Worm (Caenorhabditis elegans) whole organism, late embryonic: ENCODE results near the gene F54D8.6.

Experiments
- K02D7.2 ChIP-seq: sonication (generic microtip); optimal IDR thresholded peaks from 2 replicates; lab custom pipeline; 2017; ENCODE audit warnings: mild to moderate bottlenecking, missing genetic modification characterization, missing compliant biosample characterization
- T23F11.4 ChIP-seq: fragments of 200-800 bp; sonication (Bioruptor generic); optimal IDR thresholded peaks from 2 replicates; lab custom pipeline; 2018; ENCODE audit warnings: mild to moderate bottlenecking, missing genetic modification characterization, missing compliant biosample characterization
- ama-1 ChIP-seq: fragments of 150-350 bp; optimal IDR thresholded peaks from 2 replicates; lab custom pipeline; 2014
- ceh-14 ChIP-seq: sonication (generic microtip); optimal IDR thresholded peaks from 2 replicates; lab custom pipeline; 2016; ENCODE audit warnings: missing genotype, missing genetic modification characterization, missing compliant biosample characterization
- ceh-2 ChIP-seq: sonication (generic microtip); optimal IDR thresholded peaks from 2 replicates; lab custom pipeline; 2016; ENCODE audit warnings: missing genotype, missing genetic modification characterization, missing compliant biosample characterization
- ceh-22 ChIP-seq: sonication (generic microtip); optimal IDR thresholded peaks from 2 replicates; lab custom pipeline; 2017; ENCODE audit warnings: missing biosample characterization, missing genetic modification characterization
- ceh-30 ChIP-seq: fragments of 150-350 bp; optimal IDR thresholded peaks from 2 replicates; lab custom pipeline; 2014; ENCODE audit warnings: missing biosample characterization, missing genetic modification characterization
- ceh-34 ChIP-seq: sonication (generic microtip); optimal IDR thresholded peaks from 2 replicates; lab custom pipeline; 2016; ENCODE audit warnings: mild to moderate bottlenecking, missing genetic modification characterization, missing compliant biosample characterization
- ceh-45 ChIP-seq: fragments of 200-800 bp; sonication (Bioruptor generic); IDR thresholded peaks from 2 replicates; pipeline ENCODE4 v1.3.6; 2022; ENCODE audit warnings: missing genetic modification reagents, missing genetic modification characterization, missing compliant biosample characterization
- ceh-48 ChIP-seq: sonication (generic microtip); optimal IDR thresholded peaks from 2 replicates; lab custom pipeline; 2016; ENCODE audit warnings: missing genetic modification characterization, inconsistent platforms, missing compliant biosample characterization
- ceh-6 ChIP-seq: fragments of 200-800 bp; sonication (Bioruptor generic); optimal IDR thresholded peaks from 2 replicates; lab custom pipeline; 2018; ENCODE audit warnings: mild to moderate bottlenecking, missing genetic modification characterization, missing compliant biosample characterization
- ceh-9 ChIP-seq: sonication (generic microtip); optimal IDR thresholded peaks from 2 replicates; lab custom pipeline; 2016; ENCODE audit warnings: mild to moderate bottlenecking, missing genetic modification characterization, inconsistent platforms, missing compliant biosample characterization
- che-1 ChIP-seq: sonication (generic microtip); optimal IDR thresholded peaks from 2 replicates; lab custom pipeline; 2016; ENCODE audit warnings: mild to moderate bottlenecking, missing genetic modification characterization, missing compliant biosample characterization
- dve-1 ChIP-seq: sonication (generic microtip); optimal IDR thresholded peaks from 2 replicates; lab custom pipeline; 2017; ENCODE audit warnings: antibody characterized with exemption, mild to moderate bottlenecking, missing genetic modification characterization, missing compliant biosample characterization
- elt-2 ChIP-seq: sonication (generic microtip); optimal IDR thresholded peaks from 2 replicates; lab custom pipeline; 2016; ENCODE audit warnings: missing genetic modification reagents, missing genetic modification characterization, missing compliant biosample characterization
- ets-4 ChIP-seq: sonication (generic microtip); optimal IDR thresholded peaks from 2 replicates; lab custom pipeline; 2016; ENCODE audit warnings: missing genetic modification characterization, missing compliant biosample characterization
- fkh-10 ChIP-seq: fragments of 150-350 bp; optimal IDR thresholded peaks from 2 replicates; lab custom pipeline; 2014; ENCODE audit warnings: missing biosample characterization, missing genetic modification reagents, missing genetic modification characterization
- fkh-6 ChIP-seq: sonication (generic microtip); optimal IDR thresholded peaks from 2 replicates; lab custom pipeline; 2016; ENCODE audit warnings: missing genetic modification characterization, missing compliant biosample characterization
- gmeb-2 ChIP-seq: sonication (generic microtip); optimal IDR thresholded peaks from 2 replicates; lab custom pipeline; 2016; ENCODE audit warnings: missing genetic modification characterization, inconsistent platforms, missing compliant biosample characterization
- lim-6 ChIP-seq: sonication (generic microtip); optimal IDR thresholded peaks from 2 replicates; lab custom pipeline; 2016; ENCODE audit warnings: missing genetic modification characterization, missing compliant biosample characterization
- lin-11 ChIP-seq: fragments of 200-800 bp; sonication (Bioruptor generic); optimal IDR thresholded peaks from 2 replicates; lab custom pipeline; 2018; ENCODE audit warnings: mild to moderate bottlenecking, missing genetic modification characterization, missing compliant biosample characterization
- nfya-1 ChIP-seq: sonication (generic microtip); optimal IDR thresholded peaks from 2 replicates; lab custom pipeline; 2017; ENCODE audit warnings: missing genetic modification characterization, mild to moderate bottlenecking, missing compliant biosample characterization, antibody characterized with exemption, moderate library complexity
- pat-9 ChIP-seq: fragments of 200-800 bp; sonication (Bioruptor generic); optimal IDR thresholded peaks from 2 replicates; lab custom pipeline; 2018; ENCODE audit warnings: mild to moderate bottlenecking, missing genetic modification characterization, moderate library complexity, missing compliant biosample characterization
- pax-1 ChIP-seq: fragments of 150-350 bp; optimal IDR thresholded peaks from 2 replicates; lab custom pipeline; 2014; ENCODE audit warnings: missing biosample characterization, missing genetic modification characterization
- pha-2 ChIP-seq: sonication (generic microtip); optimal IDR thresholded peaks from 2 replicates; lab custom pipeline; 2017; ENCODE audit warnings: mild to moderate bottlenecking, missing genetic modification characterization, missing compliant biosample characterization
- sdc-2 ChIP-seq: sonication (generic microtip); optimal IDR thresholded peaks from 2 replicates; lab custom pipeline; 2016; ENCODE audit warnings: missing genotype, missing genetic modification characterization, missing compliant biosample characterization
- tbx-7 ChIP-seq: sonication (generic microtip); optimal IDR thresholded peaks from 2 replicates; lab custom pipeline; 2016; ENCODE audit warnings: missing genotype, missing genetic modification characterization, missing compliant biosample characterization
- ttx-3 ChIP-seq: sonication (generic microtip); optimal IDR thresholded peaks from 2 replicates; lab custom pipeline; 2016; ENCODE audit warnings: missing genetic modification reagents, missing genetic modification characterization, missing compliant biosample characterization
- unc-3 ChIP-seq, 2 experiments: fragments of 200-800 bp in 1 of 2; sonication (Bioruptor generic) in 1 of 2; sonication (generic microtip) in 1 of 2; conservative IDR thresholded peaks in 1 of 2; optimal IDR thresholded peaks in 1 of 2; 2 replicates each; pipeline versions ENCODE4 v1.3.6 to Lab custom; 2016 to 2022; ENCODE audit warnings: missing compliant biosample characterization in 2 of 2, missing genetic modification characterization in 2 of 2, missing genetic modification reagents in 1 of 2
- unc-55 ChIP-seq: sonication (generic microtip); optimal IDR thresholded peaks from 2 replicates; lab custom pipeline; 2017; ENCODE audit warnings: missing biosample characterization, missing genetic modification reagents, missing genetic modification characterization
- unc-86 ChIP-seq: sonication (generic microtip); optimal IDR thresholded peaks from 2 replicates; lab custom pipeline; 2016; ENCODE audit warnings: missing genetic modification characterization, missing compliant biosample characterization
- ztf-16 ChIP-seq: sonication (generic microtip); optimal IDR thresholded peaks from 2 replicates; lab custom pipeline; 2017; ENCODE audit warnings: missing genetic modification characterization, missing compliant biosample characterization

Gene F54D8.6

ce11 chrIII:5089489-5089888 lies 13.3 kb upstream of the F54D8.6 start:
- TF ChIP-seq T23F11.4 (no peak), ceh-30 (tag; lab: Kevin White, UChicago) (no peak), elt-2 (tag; lab: Kevin White, UChicago) (no peak), ceh-22 (tag; lab: Kevin White, UChicago) (no peak)
- TF ChIP-seq, all 69 proteins: peak for 0

- TF ChIP-seq fkh-6 (tag; lab: Kevin White, UChicago) (no peak), ttx-3 (tag; lab: Kevin White, UChicago) (no peak), ceh-34 (tag; lab: Kevin White, UChicago) (no peak), lin-11 (no peak), pat-9 (tag; lab: Kevin White, UChicago) (no peak)
- TF ChIP-seq, all 69 proteins: peak for 0
These were observed 10.4 kb upstream of the F54D8.6 start for ce11 chrIII:5092345-5092744.

ce11 chrIII:5094506-5094905 lies 8.3 kb upstream of the F54D8.6 start, which contains the start of gene F54D8.10:
Gene F54D8.10, plus strand, starts transcription at chrIII:5094806.
- TF ChIP-seq ceh-9 (tag; lab: Kevin White, UChicago) (no peak), dve-1 (tag; lab: Kevin White, UChicago) (no peak), ceh-14 (tag; lab: Kevin White, UChicago) (no peak), fkh-10 (GFP tag; lab: Kevin White, UChicago) (no peak), sdc-2 (tag; lab: Kevin White, UChicago) (no peak), ceh-6 (GFP tag; lab: Kevin White, UChicago) (no peak), tbx-7 (tag; lab: Kevin White, UChicago) (no peak), unc-55 (GFP tag; lab: Kevin White, UChicago) (no peak), nfya-1 (tag; lab: Kevin White, UChicago) (no peak), fkh-6 (tag; lab: Kevin White, UChicago) (no peak), pha-2 (tag; lab: Kevin White, UChicago) (no peak), ceh-45 (no peak), ceh-2 (tag; lab: Kevin White, UChicago) (no peak), gmeb-2 (tag; lab: Kevin White, UChicago) (no peak), ets-4 (tag; lab: Kevin White, UChicago) (no peak)

ce11 chrIII:5096741-5097140 lies 6.0 kb upstream of the F54D8.6 start:
- TF ChIP-seq lin-11, result no peak
- no peak for TF ChIP-seq ztf-16 (tag; lab: Kevin White, UChicago)
- TF ChIP-seq dve-1 (tag; lab: Kevin White, UChicago), result no peak
- no peak for TF ChIP-seq K02D7.2 (tag; lab: Kevin White, UChicago)
- no peak for TF ChIP-seq che-1 (tag; lab: Kevin White, UChicago)
- no peak for TF ChIP-seq gmeb-2 (tag; lab: Kevin White, UChicago)
- no peak for TF ChIP-seq ceh-48 (tag; lab: Kevin White, UChicago)
- TF ChIP-seq lim-6 (tag; lab: Kevin White, UChicago), result no peak
- no peak for TF ChIP-seq ama-1 (lab: Kevin White, UChicago)
- no peak for TF ChIP-seq fkh-10 (GFP tag; lab: Kevin White, UChicago)
- TF ChIP-seq ceh-6 (GFP tag; lab: Kevin White, UChicago), result no peak
- TF ChIP-seq pax-1, result no peak
- TF ChIP-seq unc-86 (tag; lab: Kevin White, UChicago), result no peak
- TF ChIP-seq sdc-2 (tag; lab: Kevin White, UChicago), result no peak

ce11 chrIII:5098740-5099276 lies 4.0 kb upstream of the F54D8.6 start:
- TF ChIP-seq dve-1 (tag; lab: Kevin White, UChicago) (no peak), unc-3 (GFP tag; conservative IDR thresholded peaks at IDR 0.05; lab: Robert Waterston, UW) (no peak), unc-3 (tag; optimal IDR thresholded peaks at IDR 0.05; lab: Kevin White, UChicago) (no peak)
